Worm (Caenorhabditis elegans) whole organism, midembryonic: ENCODE data around the gene irld-8.

Source experiments
- klf-2 ChIP-seq: fragments of 200-800 bp; sonication (Bioruptor generic); conservative IDR thresholded peaks from 2 replicates; pipeline ENCODE4 v1.3.6; 2022; ENCODE audit warnings: missing genetic modification reagents, missing genetic modification characterization, missing compliant biosample characterization
- med-1 ChIP-seq: sonication (generic microtip); optimal IDR thresholded peaks from 2 replicates; lab custom pipeline; 2017; ENCODE audit warnings: missing genetic modification characterization, mild to moderate bottlenecking, missing compliant biosample characterization, antibody characterized with exemption, missing genetic modification reagents; ENCODE audit not compliant: insufficient read depth

ce11 chrIV:8112187-8112586 lies 3.4 kb upstream of the irld-8 start, which contains the start of gene Y42H9AR.4:
- no peak for TF ChIP-seq klf-2 (GFP tag; lab: Robert Waterston, UW)
- no peak for TF ChIP-seq med-1 (GFP tag; lab: Kevin White, UChicago)
